Worm (Caenorhabditis elegans) whole organism, L1 larva: Measurements from ENCODE around the gene trp-1.

Experiments used
- Y116A8C.19 ChIP-seq: sonication (generic microtip); optimal IDR thresholded peaks from 2 replicates; lab custom pipeline; 2016; ENCODE audit warnings: missing compliant biosample characterization, missing genetic modification characterization, borderline replicate concordance
- alr-1 ChIP-seq: fragments of 200-800 bp; sonication (Bioruptor generic); optimal IDR thresholded peaks from 2 replicates; lab custom pipeline; 2018; ENCODE audit warnings: borderline replicate concordance, mild to moderate bottlenecking, missing genetic modification characterization, missing compliant biosample characterization
- aly-2 ChIP-seq: fragments of 150-350 bp; optimal IDR thresholded peaks from 2 replicates; lab custom pipeline; 2014; ENCODE audit warnings: missing biosample characterization, missing genetic modification characterization
- ama-1 ChIP-seq: fragments of 150-350 bp; optimal IDR thresholded peaks from 2 replicates; lab custom pipeline; 2014
- blmp-1 ChIP-seq: fragments of 150-350 bp; optimal IDR thresholded peaks from 2 replicates; lab custom pipeline; 2014; ENCODE audit warnings: missing biosample characterization, missing genetic modification characterization
- ceh-82 ChIP-seq, 3 experiments: fragments of 150-350 bp in 1 of 3; sonication (generic microtip) in 2 of 3; optimal IDR thresholded peaks; 2 replicates each; lab custom pipeline; 2014 to 2017; ENCODE audit warnings: missing biosample characterization in 3 of 3, missing genetic modification characterization in 3 of 3
- dpl-1 ChIP-seq, 3 experiments: fragments of 150-350 bp in 2 of 3; sonication (generic microtip) in 1 of 3; optimal IDR thresholded peaks; 2 replicates each; lab custom pipeline; 2014 to 2017; ENCODE audit warnings: missing biosample characterization in 3 of 3, missing genetic modification characterization in 3 of 3, missing genetic modification reagents in 3 of 3
- dsc-1 ChIP-seq: sonication (generic microtip); optimal IDR thresholded peaks from 2 replicates; lab custom pipeline; 2016; ENCODE audit warnings: mild to moderate bottlenecking, missing genetic modification characterization, missing compliant biosample characterization
- efl-1 ChIP-seq, 4 experiments: fragments of 150-350 bp; optimal IDR thresholded peaks in 3 of 4; peaks in 1 of 4; 1 replicate in 1 of 4; 2 replicates in 3 of 4; lab custom pipeline; 2014; ENCODE audit warnings: missing biosample characterization in 2 of 4, missing genetic modification characterization in 2 of 4, missing genetic modification reagents in 2 of 4
- elt-2 ChIP-seq: sonication (generic microtip); optimal IDR thresholded peaks from 2 replicates; lab custom pipeline; 2016; ENCODE audit warnings: missing genetic modification characterization, mild to moderate bottlenecking, inconsistent platforms, missing compliant biosample characterization, missing genetic modification reagents
- elt-3 ChIP-seq, 6 experiments: fragments of 150-350 bp in 1 of 6; sonication (generic microtip); optimal IDR thresholded peaks; 2 replicates each; lab custom pipeline; 2017 to 2018; ENCODE audit warnings: missing biosample characterization in 6 of 6, missing genetic modification characterization in 6 of 6, inconsistent platforms in 1 of 6
- fkh-4 ChIP-seq: sonication (generic microtip); optimal IDR thresholded peaks from 2 replicates; lab custom pipeline; 2016; ENCODE audit warnings: missing compliant biosample characterization, missing genetic modification characterization, borderline replicate concordance
- fkh-8 ChIP-seq: sonication (generic microtip); optimal IDR thresholded peaks from 2 replicates; lab custom pipeline; 2016; ENCODE audit warnings: mild to moderate bottlenecking, missing genetic modification characterization, missing compliant biosample characterization
- fos-1 ChIP-seq: fragments of 150-350 bp; optimal IDR thresholded peaks from 2 replicates; lab custom pipeline; 2014; ENCODE audit warnings: missing biosample characterization, missing genetic modification characterization
- hlh-17 ChIP-seq: fragments of 200-800 bp; sonication (Bioruptor generic); optimal IDR thresholded peaks from 2 replicates; lab custom pipeline; 2018; ENCODE audit warnings: missing genetic modification characterization, mild to moderate bottlenecking, missing compliant biosample characterization, moderate library complexity, borderline replicate concordance
- hpl-2 ChIP-seq: fragments of 150-350 bp; optimal IDR thresholded peaks from 2 replicates; lab custom pipeline; 2014; ENCODE audit warnings: missing biosample characterization, missing genetic modification reagents, missing genetic modification characterization
- irx-1 ChIP-seq: sonication (generic microtip); optimal IDR thresholded peaks from 2 replicates; lab custom pipeline; 2016; ENCODE audit warnings: missing genetic modification characterization, missing compliant biosample characterization
- lin-13 ChIP-seq: fragments of 150-350 bp; optimal IDR thresholded peaks from 2 replicates; lab custom pipeline; 2014; ENCODE audit warnings: missing biosample characterization, missing genetic modification reagents, missing genetic modification characterization
- lin-14 ChIP-seq: fragments of 200-800 bp; sonication (Bioruptor generic); optimal IDR thresholded peaks from 2 replicates; lab custom pipeline; 2018; ENCODE audit warnings: mild to moderate bottlenecking, missing genetic modification characterization, moderate library complexity, missing compliant biosample characterization
- lin-35 ChIP-seq, 2 experiments: fragments of 150-350 bp; optimal IDR thresholded peaks; 2 replicates each; lab custom pipeline; 2014; ENCODE audit warnings: missing biosample characterization in 2 of 2, missing genetic modification characterization in 2 of 2, missing genetic modification reagents in 2 of 2
- lir-3 ChIP-seq: sonication (generic microtip); optimal IDR thresholded peaks from 2 replicates; lab custom pipeline; 2016; ENCODE audit warnings: mild to moderate bottlenecking, missing genetic modification characterization, moderate library complexity, missing compliant biosample characterization; ENCODE audit not compliant: poor library complexity
- lsy-2 ChIP-seq, 2 experiments: fragments of 150-350 bp; optimal IDR thresholded peaks; 2 replicates each; lab custom pipeline; 2014; ENCODE audit warnings: missing biosample characterization in 2 of 2, missing genetic modification characterization in 2 of 2
- mab-9 ChIP-seq: fragments of 200-800 bp; sonication (Bioruptor generic); IDR thresholded peaks from 2 replicates; pipeline ENCODE4 v1.3.6; 2022; ENCODE audit warnings: missing genetic modification reagents, missing genetic modification characterization, missing compliant biosample characterization
- mep-1 ChIP-seq: fragments of 150-350 bp; optimal IDR thresholded peaks from 2 replicates; lab custom pipeline; 2014; ENCODE audit warnings: missing biosample characterization, missing genetic modification characterization
- nhr-19 ChIP-seq: fragments of 200-800 bp; sonication (Bioruptor generic); conservative IDR thresholded peaks from 2 replicates; pipeline ENCODE4 v1.3.6; 2022; ENCODE audit warnings: missing genetic modification characterization, missing compliant biosample characterization
- nhr-20 ChIP-seq: sonication (generic microtip); optimal IDR thresholded peaks from 2 replicates; lab custom pipeline; 2016; ENCODE audit warnings: mild to moderate bottlenecking, missing genetic modification characterization, missing compliant biosample characterization
- nhr-28 ChIP-seq: fragments of 150-350 bp; optimal IDR thresholded peaks from 2 replicates; lab custom pipeline; 2014; ENCODE audit warnings: missing biosample characterization, missing genetic modification characterization
- nhr-47 ChIP-seq: sonication (generic microtip); optimal IDR thresholded peaks from 2 replicates; lab custom pipeline; 2016; ENCODE audit warnings: mild to moderate bottlenecking, missing genetic modification characterization, moderate library complexity, missing compliant biosample characterization
- nhr-71 ChIP-seq: sonication (generic microtip); optimal IDR thresholded peaks from 2 replicates; lab custom pipeline; 2016; ENCODE audit warnings: mild to moderate bottlenecking, missing genetic modification characterization, moderate library complexity, missing compliant biosample characterization
- nhr-77 ChIP-seq: fragments of 150-350 bp; optimal IDR thresholded peaks from 2 replicates; lab custom pipeline; 2014; ENCODE audit warnings: missing biosample characterization, missing genetic modification characterization
- nhr-85 ChIP-seq: sonication (generic microtip); peaks from one replicate; lab custom pipeline; 2016; ENCODE audit warnings: missing genetic modification characterization, inconsistent platforms, missing compliant biosample characterization
- pqm-1 ChIP-seq: sonication (generic microtip); optimal IDR thresholded peaks from 3 replicates; lab custom pipeline; 2017; ENCODE audit warnings: missing biosample characterization, missing genetic modification characterization
- rnt-1 ChIP-seq: sonication (generic microtip); optimal IDR thresholded peaks from 2 replicates; lab custom pipeline; 2016; ENCODE audit warnings: mild to moderate bottlenecking, missing genetic modification characterization, moderate library complexity, missing compliant biosample characterization
- skn-1 ChIP-seq: fragments of 150-350 bp; optimal IDR thresholded peaks from 2 replicates; lab custom pipeline; 2014; ENCODE audit warnings: missing biosample characterization, missing genetic modification characterization
- snpc-4 ChIP-seq: fragments of 150-350 bp; optimal IDR thresholded peaks from 2 replicates; lab custom pipeline; 2014; ENCODE audit warnings: missing biosample characterization, missing genetic modification characterization
- snu-23 ChIP-seq: sonication (generic microtip); optimal IDR thresholded peaks from 2 replicates; lab custom pipeline; 2016; ENCODE audit warnings: missing genetic modification characterization, missing compliant biosample characterization
- sox-4 ChIP-seq: sonication (generic microtip); optimal IDR thresholded peaks from 2 replicates; lab custom pipeline; 2016; ENCODE audit warnings: missing genetic modification characterization, missing compliant biosample characterization
- swsn-7 ChIP-seq: sonication (generic microtip); optimal IDR thresholded peaks from 2 replicates; lab custom pipeline; 2016; ENCODE audit warnings: missing genetic modification characterization, missing compliant biosample characterization
- tbx-2 ChIP-seq: sonication (generic microtip); optimal IDR thresholded peaks from 2 replicates; lab custom pipeline; 2016; ENCODE audit warnings: missing genetic modification characterization, missing compliant biosample characterization
- unc-98 ChIP-seq: fragments of 200-800 bp; sonication (Bioruptor generic); IDR thresholded peaks from 2 replicates; pipeline ENCODE4 v1.3.6; 2022; ENCODE audit warnings: missing genetic modification characterization, missing compliant biosample characterization
- xbp-1 ChIP-seq: sonication (generic microtip); optimal IDR thresholded peaks from 2 replicates; lab custom pipeline; 2016; ENCODE audit warnings: missing genetic modification characterization, missing compliant biosample characterization

The trp-1 gene

DNA sequence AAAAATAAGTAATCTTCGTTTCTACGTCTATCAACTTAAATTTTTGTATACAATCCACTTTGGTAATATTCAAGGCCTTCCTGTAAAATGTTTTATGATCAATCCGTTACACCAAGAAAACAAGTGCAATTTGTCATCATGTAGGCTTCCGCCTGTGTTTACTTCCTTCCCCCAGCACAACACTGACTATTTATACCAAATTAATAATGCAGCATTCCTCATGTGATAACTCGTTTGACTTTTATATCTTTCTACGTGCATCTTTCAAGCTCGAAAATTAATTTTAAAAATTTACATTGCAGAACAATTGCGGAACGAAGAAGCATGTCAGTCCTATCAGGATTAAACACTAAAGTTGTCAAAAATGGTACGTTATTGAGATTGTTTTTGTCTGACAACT, 19.5 kb downstream of the trp-1 start, which contains the start of gene gsto-2:
Gene gsto-2, plus strand, starts transcription at position 301 of the 400 bp plus-strand sequence.
- no peak for TF ChIP-seq fkh-8 (tag; lab: Kevin White, UChicago)
- no peak for TF ChIP-seq nhr-28 (tag; lab: Kevin White, UChicago)
- TF ChIP-seq fkh-4 (tag; lab: Kevin White, UChicago) = no peak
- TF ChIP-seq mep-1 (tag; lab: Kevin White, UChicago) = no peak
- no peak for TF ChIP-seq hlh-17
- no peak for TF ChIP-seq lin-13 (GFP tag; lab: Kevin White, UChicago)
- TF ChIP-seq sox-4 (tag; lab: Kevin White, UChicago) = no peak
- no peak for TF ChIP-seq nhr-77

DNA sequence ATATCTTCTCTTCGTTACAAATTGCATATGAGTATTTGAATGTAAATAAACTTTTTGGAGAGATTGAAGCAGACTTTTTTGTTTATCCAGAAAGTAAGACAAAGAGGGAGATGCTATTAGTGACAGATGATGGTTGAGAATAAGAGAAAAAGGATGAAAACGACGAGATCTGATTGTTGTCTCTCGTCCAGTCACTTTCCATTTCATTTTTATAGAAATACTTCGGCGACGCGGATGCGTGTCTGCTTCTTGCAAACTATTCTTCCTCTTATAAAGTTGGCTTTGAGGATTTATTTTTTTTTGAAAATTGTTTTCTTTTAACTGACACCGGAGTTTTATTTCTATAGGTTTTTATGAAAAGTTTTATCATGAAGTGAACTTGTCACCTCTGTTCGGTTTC, 20.8 kb downstream of the trp-1 start:
- peak; percentile 94 for TF ChIP-seq blmp-1 (tag; lab: Kevin White, UChicago)
- TF ChIP-seq hpl-2 (GFP tag; lab: Kevin White, UChicago) = no peak

DNA sequence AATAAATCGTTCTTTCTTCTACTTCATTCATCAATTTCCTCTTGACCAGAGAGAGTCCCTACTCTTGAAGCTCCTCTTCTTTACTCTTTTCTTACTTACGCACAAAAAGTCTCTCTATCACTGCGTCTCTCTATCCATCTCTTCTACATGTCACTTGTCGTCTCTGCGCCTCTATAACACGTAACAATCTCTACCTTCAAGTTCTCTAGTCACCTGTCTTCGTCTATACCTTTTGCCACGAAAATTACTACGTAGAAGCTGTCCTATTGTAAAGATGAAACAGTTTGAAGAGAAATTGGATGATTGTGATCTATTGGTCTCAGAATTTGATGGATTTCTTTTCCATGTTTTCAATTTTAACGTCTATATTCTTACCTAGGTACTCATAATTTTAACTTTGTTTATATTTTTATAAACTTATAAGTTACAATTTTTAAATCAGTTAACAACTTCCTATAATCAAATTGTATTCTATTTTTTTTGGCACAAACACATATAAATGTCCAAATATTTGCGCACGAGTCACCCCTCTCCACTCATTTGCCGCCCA, 22.0 kb downstream of the trp-1 start, which contains the start of gene C02D5.2:
Gene C02D5.2, plus strand, starts transcription at position 500 of the 550 bp plus-strand sequence.
- TF ChIP-seq tbx-2 (peak; percentile 22), snpc-4 (tag; lab: Kevin White, UChicago) (no peak), nhr-85 (tag; lab: Kevin White, UChicago) (peak; percentile 80), elt-3 (tag; optimal IDR thresholded peaks at IDR 0.05; lab: Kevin White, UChicago) (peak in 1 of 6 experiments; percentile 30), dpl-1 (GFP tag; optimal IDR thresholded peaks at IDR 0.05; lab: Kevin White, UChicago) (peak in 2 of 3 experiments; percentile 11 to 30), blmp-1 (tag; lab: Kevin White, UChicago) (peak; percentile 67), irx-1 (tag; lab: Kevin White, UChicago) (peak; percentile 9), efl-1 (optimal IDR thresholded peaks at IDR 0.05; lab: Kevin White, UChicago) (peak; percentile 67 to 70), efl-1 (GFP tag; optimal IDR thresholded peaks at IDR 0.05 in 1 of 2; lab: Kevin White, UChicago) (peak in 1 of 2 experiments; percentile 76), nhr-19 (GFP tag; lab: Robert Waterston, UW) (peak; percentile 52), unc-98 (GFP tag; lab: Robert Waterston, UW) (no peak), mab-9 (no peak), alr-1 (no peak), snu-23 (peak; percentile 60), xbp-1 (tag; lab: Kevin White, UChicago) (peak; percentile 44), dsc-1 (tag; lab: Kevin White, UChicago) (no peak), ama-1 (lab: Kevin White, UChicago) (no peak), lin-14 (GFP tag; lab: Kevin White, UChicago) (peak; percentile 74), nhr-47 (peak; percentile 26), nhr-20 (peak; percentile 58), pqm-1 (tag; lab: Kevin White, UChicago) (no peak), elt-2 (tag; lab: Kevin White, UChicago) (no peak), Y116A8C.19 (tag; lab: Kevin White, UChicago) (no peak), lir-3 (tag; lab: Kevin White, UChicago) (peak; percentile 22), ceh-82 (tag; optimal IDR thresholded peaks at IDR 0.05; lab: Kevin White, UChicago) (peak in 2 of 3 experiments; percentile 31 to 36), aly-2 (tag; lab: Kevin White, UChicago) (peak; percentile 1), fkh-4 (tag; lab: Kevin White, UChicago) (no peak), lsy-2 (tag; optimal IDR thresholded peaks at IDR 0.05; lab: Kevin White, UChicago) (peak; percentile 50 to 71), rnt-1 (tag; lab: Kevin White, UChicago) (peak; percentile 80), nhr-71 (peak; percentile 76), skn-1 (peak; percentile 65), swsn-7 (tag; lab: Kevin White, UChicago) (peak; percentile 46), lin-35 (GFP tag; optimal IDR thresholded peaks at IDR 0.05; lab: Kevin White, UChicago) (peak; percentile 40 to 50), fos-1 (tag; lab: Kevin White, UChicago) (peak; percentile 5)
